Fruit fly (Drosophila melanogaster) whole organism, embryonic: Measurements from ENCODE around the gene mRpL14.
A peak's percentile ranks its signal among the peaks of the same experiment; 100 is the strongest.

ENCODE experiments used
- Awh ChIP-seq: fragments of 200-800 bp; sonication (Bioruptor generic); IDR thresholded peaks from 2 replicates; pipeline ENCODE4, ENCODE4 v1.3.6; 2022; ENCODE audit warnings: missing biosample characterization, missing genetic modification characterization
- CG10431 ChIP-seq: fragments of 200-800 bp; sonication (Bioruptor generic); optimal IDR thresholded peaks from 3 replicates; lab custom pipeline; 2018; ENCODE audit warnings: missing biosample characterization, mild to moderate bottlenecking, missing genetic modification characterization
- CG10979 ChIP-seq: fragments of 200-800 bp; sonication (Bioruptor generic); optimal IDR thresholded peaks from 2 replicates; lab custom pipeline; 2018; ENCODE audit warnings: missing biosample characterization, mild to moderate bottlenecking, missing genetic modification characterization, moderate library complexity
- CG12071 ChIP-seq: fragments of 200-800 bp; sonication (Bioruptor generic); optimal IDR thresholded peaks from 3 replicates; lab custom pipeline; 2018; ENCODE audit warnings: missing biosample characterization, mild to moderate bottlenecking, missing genetic modification characterization
- CG14667 ChIP-seq: fragments of 200-800 bp; sonication (Bioruptor generic); IDR thresholded peaks from 2 replicates; pipeline ENCODE4 v1.3.6; 2022; ENCODE audit warnings: missing biosample characterization, missing genetic modification characterization
- CG15514 ChIP-seq: fragments of 200-800 bp; sonication (Bioruptor generic); optimal IDR thresholded peaks from 3 replicates; lab custom pipeline; 2017; ENCODE audit warnings: missing biosample characterization, missing genetic modification characterization, mild to moderate bottlenecking, moderate library complexity, missing genetic modification reagents
- CG15601 ChIP-seq: fragments of 200-800 bp; sonication (Bioruptor generic); optimal IDR thresholded peaks from 3 replicates; lab custom pipeline; 2019; ENCODE audit warnings: missing biosample characterization, mild to moderate bottlenecking, missing genetic modification characterization, moderate library complexity
- CG15696 ChIP-seq: fragments of 200-800 bp; sonication (Bioruptor generic); optimal IDR thresholded peaks from 2 replicates; lab custom pipeline; 2019; ENCODE audit warnings: missing biosample characterization, mild to moderate bottlenecking, missing genetic modification characterization, moderate library complexity
- CG1792 ChIP-seq: fragments of 200-800 bp; sonication (Bioruptor generic); optimal IDR thresholded peaks from 2 replicates; lab custom pipeline; 2016; ENCODE audit warnings: missing biosample characterization, missing genetic modification characterization
- CG30403 ChIP-seq: fragments of 200-800 bp; sonication (Bioruptor generic); optimal IDR thresholded peaks from 3 replicates; lab custom pipeline; 2016; ENCODE audit warnings: missing biosample characterization, missing genetic modification characterization
- CG3281 ChIP-seq: fragments of 200-800 bp; sonication (Bioruptor generic); optimal IDR thresholded peaks from 3 replicates; lab custom pipeline; 2017; ENCODE audit warnings: missing biosample characterization, mild to moderate bottlenecking, missing genetic modification characterization
- CG7556 ChIP-seq: fragments of 200-800 bp; sonication (Bioruptor generic); optimal IDR thresholded peaks from 2 replicates; lab custom pipeline; 2017; ENCODE audit warnings: missing biosample characterization, mild to moderate bottlenecking, missing genetic modification characterization
- CG8359 ChIP-seq: fragments of 200-800 bp; sonication (Bioruptor generic); optimal IDR thresholded peaks from 2 replicates; lab custom pipeline; 2017; ENCODE audit warnings: missing biosample characterization, mild to moderate bottlenecking, missing genetic modification characterization, borderline replicate concordance
- CG8388 ChIP-seq: fragments of 200-800 bp; sonication (Bioruptor generic); optimal IDR thresholded peaks from 2 replicates; lab custom pipeline; 2019; ENCODE audit warnings: missing biosample characterization, mild to moderate bottlenecking, missing genetic modification characterization, moderate library complexity
- CG8944 ChIP-seq: fragments of 200-800 bp; sonication (Bioruptor generic); optimal IDR thresholded peaks from 3 replicates; lab custom pipeline; 2016; ENCODE audit warnings: missing biosample characterization, missing genetic modification characterization
- CG9727 ChIP-seq: fragments of 200-800 bp; sonication (Bioruptor generic); optimal IDR thresholded peaks from 3 replicates; lab custom pipeline; 2017; ENCODE audit warnings: missing biosample characterization, mild to moderate bottlenecking, missing genetic modification characterization
- CG9797 ChIP-seq: fragments of 200-800 bp; sonication (Bioruptor generic); optimal IDR thresholded peaks from 3 replicates; lab custom pipeline; 2018; ENCODE audit warnings: missing biosample characterization, mild to moderate bottlenecking, missing genetic modification characterization
- CG9876 ChIP-seq: fragments of 200-800 bp; sonication (Bioruptor generic); optimal IDR thresholded peaks from 2 replicates; lab custom pipeline; 2016; ENCODE audit warnings: missing biosample characterization, missing genetic modification characterization
- D19A ChIP-seq: fragments of 200-800 bp; optimal IDR thresholded peaks from 3 replicates; lab custom pipeline; 2019; ENCODE audit warnings: missing biosample characterization, mild to moderate bottlenecking, missing genetic modification characterization, moderate library complexity
- Deaf1 ChIP-seq: fragments of 200-800 bp; optimal IDR thresholded peaks from 3 replicates; lab custom pipeline; 2019; ENCODE audit warnings: missing biosample characterization, mild to moderate bottlenecking, missing genetic modification characterization, moderate library complexity
- Ets97D ChIP-seq: fragments of 200-800 bp; sonication (Bioruptor generic); optimal IDR thresholded peaks from 3 replicates; lab custom pipeline; 2016; ENCODE audit warnings: missing biosample characterization, missing genetic modification characterization
- GATAe ChIP-seq: fragments of 200-800 bp; sonication (Bioruptor generic); conservative IDR thresholded peaks from 2 replicates; pipeline ENCODE4 v1.3.6; 2022; ENCODE audit warnings: missing biosample characterization, missing genetic modification characterization
- HHEX ChIP-seq: fragments of 200-800 bp; sonication (Bioruptor generic); optimal IDR thresholded peaks from 3 replicates; lab custom pipeline; 2017; ENCODE audit warnings: missing biosample characterization, mild to moderate bottlenecking, missing genetic modification characterization, missing genetic modification reagents
- HLH3B ChIP-seq: fragments of 200-800 bp; sonication (Bioruptor generic); IDR thresholded peaks from 2 replicates; pipeline ENCODE4 v1.3.6; 2022; ENCODE audit warnings: missing biosample characterization, missing genetic modification characterization
- Hmx ChIP-seq: fragments of 200-800 bp; sonication (Bioruptor generic); optimal IDR thresholded peaks from 2 replicates; lab custom pipeline; 2016; ENCODE audit warnings: missing biosample characterization, missing genetic modification characterization
- MESR4 ChIP-seq: fragments of 200-800 bp; sonication (Bioruptor generic); optimal IDR thresholded peaks from 2 replicates; lab custom pipeline; 2018; ENCODE audit warnings: missing biosample characterization, mild to moderate bottlenecking, missing genetic modification characterization, moderate library complexity
- Max ChIP-seq: fragments of 200-800 bp; sonication (Bioruptor generic); optimal IDR thresholded peaks from 2 replicates; lab custom pipeline; 2016; ENCODE audit warnings: missing biosample characterization, mild to moderate bottlenecking, missing genetic modification characterization
- Nf-YB ChIP-seq: fragments of 200-800 bp; sonication (Bioruptor generic); optimal IDR thresholded peaks from 3 replicates; lab custom pipeline; 2019; ENCODE audit warnings: missing biosample characterization, mild to moderate bottlenecking, missing genetic modification characterization, moderate library complexity
- NfI ChIP-seq: fragments of 200-800 bp; sonication (Bioruptor generic); optimal IDR thresholded peaks from 3 replicates; lab custom pipeline; 2018; ENCODE audit warnings: missing biosample characterization, mild to moderate bottlenecking, missing genetic modification characterization, moderate library complexity
- Sox102F ChIP-seq: fragments of 200-800 bp; sonication (Bioruptor generic); optimal IDR thresholded peaks from 2 replicates; lab custom pipeline; 2018; ENCODE audit warnings: missing biosample characterization, mild to moderate bottlenecking, missing genetic modification characterization, moderate library complexity
- Taf1 ChIP-seq: fragments of 200-800 bp; sonication (Bioruptor generic); IDR thresholded peaks from 2 replicates; pipeline ENCODE4 v1.3.6; 2022; ENCODE audit warnings: missing biosample characterization, missing genetic modification characterization
- YL-1 ChIP-seq: fragments of 200-800 bp; sonication (Bioruptor generic); optimal IDR thresholded peaks from 3 replicates; lab custom pipeline; 2017; ENCODE audit warnings: missing biosample characterization, mild to moderate bottlenecking, missing genetic modification characterization
- ab ChIP-seq: fragments of 200-800 bp; sonication (Bioruptor generic); optimal IDR thresholded peaks from 2 replicates; lab custom pipeline; 2016; ENCODE audit warnings: missing biosample characterization, missing genetic modification characterization
- ash1 ChIP-seq: fragments of 200-800 bp; sonication (Bioruptor generic); optimal IDR thresholded peaks from 2 replicates; lab custom pipeline; 2018; ENCODE audit warnings: missing biosample characterization, mild to moderate bottlenecking, missing genetic modification characterization
- br ChIP-seq: fragments of >200 bp; optimal IDR thresholded peaks from 2 replicates; lab custom pipeline; 2017
- cas ChIP-seq: fragments of 200-800 bp; sonication (Bioruptor generic); IDR thresholded peaks from 2 replicates; pipeline ENCODE4 v1.3.6; 2022; ENCODE audit warnings: missing biosample characterization, missing genetic modification characterization
- dmrt11E ChIP-seq: fragments of 200-800 bp; sonication (Bioruptor generic); optimal IDR thresholded peaks from 3 replicates; lab custom pipeline; 2018; ENCODE audit warnings: missing biosample characterization, mild to moderate bottlenecking, missing genetic modification characterization, moderate library complexity
- dpn ChIP-seq, 2 experiments: fragments of 200-800 bp; sonication (Bioruptor generic); optimal IDR thresholded peaks; 3 replicates each; lab custom pipeline; 2016; ENCODE audit warnings: missing biosample characterization in 2 of 2, missing genetic modification characterization in 2 of 2
- eve ChIP-seq, 2 experiments: fragments of >200 bp; optimal IDR thresholded peaks; 2 replicates each; lab custom pipeline; 2017; ENCODE audit warnings: missing biosample characterization in 2 of 2, missing genetic modification characterization in 2 of 2
- ftz-f1 ChIP-seq: fragments of 200-800 bp; sonication (Bioruptor generic); optimal IDR thresholded peaks from 2 replicates; lab custom pipeline; 2016; ENCODE audit warnings: missing biosample characterization, missing genetic modification characterization
- gcm ChIP-seq: fragments of 200-800 bp; sonication (Bioruptor generic); optimal IDR thresholded peaks from 2 replicates; lab custom pipeline; 2019; ENCODE audit warnings: missing biosample characterization, mild to moderate bottlenecking, missing genetic modification characterization, moderate library complexity
- maf-S ChIP-seq: fragments of 200-800 bp; sonication (Bioruptor generic); optimal IDR thresholded peaks from 2 replicates; lab custom pipeline; 2016; ENCODE audit warnings: missing biosample characterization, missing genetic modification characterization
- nau ChIP-seq: fragments of 200-800 bp; sonication (Bioruptor generic); optimal IDR thresholded peaks from 3 replicates; lab custom pipeline; 2017; ENCODE audit warnings: missing biosample characterization, mild to moderate bottlenecking, missing genetic modification characterization, missing genetic modification reagents
- nerfin-2 ChIP-seq: fragments of 200-800 bp; sonication (Bioruptor generic); IDR thresholded peaks from 2 replicates; pipeline ENCODE4 v1.3.6; 2022; ENCODE audit warnings: missing biosample characterization, missing genetic modification characterization; ENCODE audit not compliant: partially characterized antibody
- pros ChIP-seq: fragments of 200-800 bp; sonication (Bioruptor generic); optimal IDR thresholded peaks from 3 replicates; lab custom pipeline; 2019; ENCODE audit warnings: missing biosample characterization, mild to moderate bottlenecking, missing genetic modification characterization, moderate library complexity
- schlank ChIP-seq: fragments of 200-800 bp; sonication (Bioruptor generic); optimal IDR thresholded peaks from 2 replicates; lab custom pipeline; 2018; ENCODE audit warnings: missing biosample characterization, mild to moderate bottlenecking, missing genetic modification characterization
- scrt ChIP-seq: fragments of 200-800 bp; sonication (Bioruptor generic); optimal IDR thresholded peaks from 2 replicates; lab custom pipeline; 2018; ENCODE audit warnings: missing biosample characterization, mild to moderate bottlenecking, missing genetic modification characterization, moderate library complexity
- slp2 ChIP-seq: fragments of 200-800 bp; sonication (Bioruptor generic); optimal IDR thresholded peaks from 2 replicates; lab custom pipeline; 2016; ENCODE audit warnings: missing biosample characterization, missing genetic modification characterization
- tx ChIP-seq: fragments of 200-800 bp; sonication (Bioruptor generic); optimal IDR thresholded peaks from 2 replicates; lab custom pipeline; 2016; ENCODE audit warnings: missing biosample characterization, missing genetic modification characterization

mRpL14 gene

DNA sequence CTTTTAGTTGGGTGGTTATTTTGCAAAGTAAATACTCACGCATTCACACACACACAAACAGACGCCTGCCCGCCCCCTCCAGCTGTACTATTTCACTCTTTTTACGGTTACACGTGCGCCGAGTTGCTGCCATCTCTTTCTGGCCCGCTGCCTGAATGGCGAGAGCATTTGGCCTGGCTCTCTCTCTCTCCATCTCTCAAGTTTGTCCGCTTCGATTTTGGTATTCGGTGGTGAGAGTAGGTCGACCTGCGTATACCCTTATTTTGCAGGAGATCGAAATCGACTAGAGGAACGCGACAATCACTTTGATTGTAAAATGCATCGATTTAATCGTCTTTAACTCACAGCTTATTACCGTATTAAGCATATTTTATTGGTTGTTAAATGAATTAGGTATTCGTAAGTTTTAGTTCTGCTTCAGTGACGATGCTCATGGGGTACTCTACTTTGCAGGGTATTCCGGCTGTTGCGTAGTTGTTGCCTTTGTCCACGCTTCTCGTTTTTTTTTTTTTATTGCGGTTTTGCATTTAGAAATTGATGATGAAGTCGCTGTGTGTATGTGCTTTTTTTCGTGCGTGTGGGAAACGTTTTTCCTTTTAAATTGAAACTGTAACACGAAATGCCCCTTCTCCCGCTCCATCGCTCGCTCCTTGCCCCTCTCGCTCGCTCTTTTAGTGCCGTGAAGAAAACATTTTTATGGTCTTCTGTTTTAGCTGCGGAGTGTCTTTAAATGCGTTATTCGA lies 40.5 kb downstream of the mRpL14 start (continued):
- TF ChIP-seq CG1792 = peak; percentile 90
- peak; percentile 91 for TF ChIP-seq CG9727 (GFP tag; lab: Kevin White, UChicago)
- peak; percentile 26 for TF ChIP-seq MESR4 (GFP tag; lab: Kevin White, UChicago)
- peak; percentile 89 for TF ChIP-seq CG3281
- TF ChIP-seq pros (GFP tag; lab: Kevin White, UChicago) = peak; percentile 89
- peak; percentile 57 for TF ChIP-seq CG14667
- TF ChIP-seq Taf1 (GFP tag; lab: Robert Waterston, UW) = no peak; the same call in 1 of the 2 replicates
- TF ChIP-seq D19A (tag; lab: Kevin White, UChicago) = peak; percentile 100
- TF ChIP-seq dpn (GFP tag; optimal IDR thresholded peaks at IDR 0.05; lab: Kevin White, UChicago) = peak; percentile 88 to 91
- peak; percentile 85 for TF ChIP-seq ab (GFP tag; lab: Kevin White, UChicago)
- peak; percentile 91 for TF ChIP-seq CG7556 (GFP tag; lab: Kevin White, UChicago)
- peak in 1 of 2 experiments; percentile 97 for TF ChIP-seq eve (GFP tag; optimal IDR thresholded peaks at IDR 0.05; lab: Kevin White, UChicago)
- TF ChIP-seq HLH3B (GFP tag; lab: Robert Waterston, UW) = peak; percentile 87
- peak; percentile 6 for TF ChIP-seq CG9797 (GFP tag; lab: Kevin White, UChicago)
- 0 out of 2 replicates have a peak, but pooled peaks have one; percentile 24 for TF ChIP-seq GATAe (GFP tag; lab: Robert Waterston, UW)
- TF ChIP-seq schlank (tag; lab: Kevin White, UChicago) = peak; percentile 78
- TF ChIP-seq CG8359 (GFP tag; lab: Kevin White, UChicago) = peak; percentile 35
- TF ChIP-seq Awh = peak; percentile 82
- TF ChIP-seq CG12071 (GFP tag; lab: Kevin White, UChicago) = peak; percentile 89
- TF ChIP-seq CG10431 (GFP tag; lab: Kevin White, UChicago) = peak; percentile 59
- peak; percentile 86 for TF ChIP-seq maf-S
- TF ChIP-seq Max (GFP tag; lab: Kevin White, UChicago) = peak; percentile 76
- peak; percentile 92 for TF ChIP-seq slp2 (GFP tag; lab: Kevin White, UChicago)
- peak; percentile 68 for TF ChIP-seq Nf-YB
- TF ChIP-seq Hmx = peak; percentile 3
- TF ChIP-seq tx (GFP tag; lab: Kevin White, UChicago) = peak; percentile 89
- TF ChIP-seq YL-1 (GFP tag; lab: Kevin White, UChicago) = peak; percentile 47
- TF ChIP-seq CG9876 (GFP tag; lab: Kevin White, UChicago) = peak; percentile 83
- TF ChIP-seq CG8944 (GFP tag; lab: Kevin White, UChicago) = peak; percentile 92
- peak; percentile 85 for TF ChIP-seq CG15601 (tag; lab: Kevin White, UChicago)
- peak; percentile 79 for TF ChIP-seq NfI (GFP tag; lab: Kevin White, UChicago)
- peak; percentile 77 for TF ChIP-seq CG15514
- peak; percentile 86 for TF ChIP-seq Sox102F (GFP tag; lab: Kevin White, UChicago)
- no peak for TF ChIP-seq br (lab: Kevin White, UChicago)
- TF ChIP-seq Ets97D (GFP tag; lab: Kevin White, UChicago) = peak; percentile 62
- TF ChIP-seq dmrt11E (tag; lab: Kevin White, UChicago) = peak; percentile 89
- TF ChIP-seq Deaf1 (tag; lab: Kevin White, UChicago) = peak; percentile 66
- TF ChIP-seq nau (GFP tag; lab: Kevin White, UChicago) = peak; percentile 73
- peak; percentile 88 for TF ChIP-seq CG8388 (GFP tag; lab: Kevin White, UChicago)
- TF ChIP-seq CG15696 = peak; percentile 81
- no peak for TF ChIP-seq nerfin-2
- peak; percentile 73 for TF ChIP-seq ftz-f1 (GFP tag; lab: Kevin White, UChicago)
- TF ChIP-seq CG10979 = peak; percentile 89
- no peak for TF ChIP-seq cas
- TF ChIP-seq HHEX (GFP tag; lab: Kevin White, UChicago) = peak; percentile 89
- TF ChIP-seq ash1 (GFP tag; lab: Kevin White, UChicago) = peak; percentile 22
- peak; percentile 83 for TF ChIP-seq gcm (GFP tag; lab: Kevin White, UChicago)
- peak; percentile 90 for TF ChIP-seq CG30403 (GFP tag; lab: Kevin White, UChicago)
- TF ChIP-seq scrt (GFP tag; lab: Kevin White, UChicago) = peak; percentile 91
